Fruit fly (Drosophila melanogaster) whole organism, embryonic: ENCODE results near the gene CG10970.

Experiments used
- Abd-B ChIP-seq: fragments of 200-800 bp; sonication (Bioruptor generic); optimal IDR thresholded peaks from 2 replicates; lab custom pipeline; 2018; ENCODE audit warnings: missing biosample characterization, mild to moderate bottlenecking, missing genetic modification characterization, moderate library complexity
- Awh ChIP-seq: fragments of 200-800 bp; sonication (Bioruptor generic); IDR thresholded peaks from 2 replicates; pipeline ENCODE4, ENCODE4 v1.3.6; 2022; ENCODE audit warnings: missing biosample characterization, missing genetic modification characterization
- Bdp1 ChIP-seq: fragments of 200-800 bp; sonication (Bioruptor generic); optimal IDR thresholded peaks from 3 replicates; lab custom pipeline; 2016; ENCODE audit warnings: missing biosample characterization, missing genetic modification characterization
- BtbVII ChIP-seq: fragments of 200-800 bp; sonication (Bioruptor generic); optimal IDR thresholded peaks from 3 replicates; lab custom pipeline; 2017; ENCODE audit warnings: missing biosample characterization, mild to moderate bottlenecking, missing genetic modification characterization
- CG10979 ChIP-seq: fragments of 200-800 bp; sonication (Bioruptor generic); optimal IDR thresholded peaks from 2 replicates; lab custom pipeline; 2018; ENCODE audit warnings: missing biosample characterization, mild to moderate bottlenecking, missing genetic modification characterization, moderate library complexity
- CG11456 ChIP-seq: fragments of 200-800 bp; sonication (Bioruptor generic); IDR thresholded peaks from 3 replicates; pipeline ENCODE4 v1.3.6; 2022; ENCODE audit warnings: missing biosample characterization, missing genetic modification characterization
- CG11723 ChIP-seq: fragments of 200-800 bp; sonication (Bioruptor generic); optimal IDR thresholded peaks from 2 replicates; lab custom pipeline; 2017; ENCODE audit warnings: missing biosample characterization, mild to moderate bottlenecking, missing genetic modification characterization
- CG13296 ChIP-seq: fragments of 200-800 bp; sonication (Bioruptor generic); optimal IDR thresholded peaks from 3 replicates; lab custom pipeline; 2018; ENCODE audit warnings: missing biosample characterization, mild to moderate bottlenecking, missing genetic modification characterization
- CG14014 ChIP-seq: fragments of 200-800 bp; sonication (Bioruptor generic); IDR thresholded peaks from 2 replicates; pipeline ENCODE4 v1.3.6; 2022; ENCODE audit warnings: missing biosample characterization, missing genetic modification characterization
- CG14965 ChIP-seq: fragments of 200-800 bp; sonication (Bioruptor generic); optimal IDR thresholded peaks from 2 replicates; lab custom pipeline; 2016; ENCODE audit warnings: missing biosample characterization, missing genetic modification characterization, borderline replicate concordance
- CG18011 ChIP-seq: fragments of 200-800 bp; sonication (Bioruptor generic); optimal IDR thresholded peaks from 2 replicates; lab custom pipeline; 2017; ENCODE audit warnings: missing biosample characterization, missing genetic modification characterization, mild to moderate bottlenecking, moderate library complexity, missing genotype
- CG2202 ChIP-seq: fragments of 200-800 bp; sonication (Bioruptor generic); optimal IDR thresholded peaks from 2 replicates; lab custom pipeline; 2018; ENCODE audit warnings: missing biosample characterization, mild to moderate bottlenecking, missing genetic modification characterization
- CG30403 ChIP-seq: fragments of 200-800 bp; sonication (Bioruptor generic); optimal IDR thresholded peaks from 3 replicates; lab custom pipeline; 2016; ENCODE audit warnings: missing biosample characterization, missing genetic modification characterization
- CG3281 ChIP-seq: fragments of 200-800 bp; sonication (Bioruptor generic); optimal IDR thresholded peaks from 3 replicates; lab custom pipeline; 2017; ENCODE audit warnings: missing biosample characterization, mild to moderate bottlenecking, missing genetic modification characterization
- CG3847 ChIP-seq: fragments of 200-800 bp; sonication (Bioruptor generic); IDR thresholded peaks from 2 replicates; pipeline ENCODE4 v1.3.6; 2022; ENCODE audit warnings: missing biosample characterization, missing genetic modification characterization
- CG42726 ChIP-seq: fragments of 200-800 bp; sonication (Bioruptor generic); IDR thresholded peaks from 2 replicates; pipeline ENCODE4 v1.3.6; 2022; ENCODE audit warnings: missing biosample characterization, missing genetic modification characterization; ENCODE audit not compliant: partially characterized antibody
- CG4854 ChIP-seq: fragments of 200-800 bp; sonication (Bioruptor generic); optimal IDR thresholded peaks from 2 replicates; lab custom pipeline; 2016; ENCODE audit warnings: missing biosample characterization, missing genetic modification characterization, inconsistent platforms
- CG6854 ChIP-seq: fragments of 200-800 bp; sonication (Bioruptor generic); optimal IDR thresholded peaks from 3 replicates; lab custom pipeline; 2017; ENCODE audit warnings: missing biosample characterization, mild to moderate bottlenecking, missing genetic modification characterization
- CG7786 ChIP-seq: fragments of 200-800 bp; sonication (Bioruptor generic); optimal IDR thresholded peaks from 2 replicates; lab custom pipeline; 2016; ENCODE audit warnings: missing biosample characterization, missing genetic modification characterization
- CG8089 ChIP-seq: fragments of 200-800 bp; sonication (Bioruptor generic); optimal IDR thresholded peaks from 3 replicates; lab custom pipeline; 2016; ENCODE audit warnings: missing biosample characterization, missing genetic modification characterization
- CHES-1-like ChIP-seq: fragments of 200-800 bp; sonication (Bioruptor generic); optimal IDR thresholded peaks from 2 replicates; lab custom pipeline; 2016; ENCODE audit warnings: missing biosample characterization, missing genetic modification characterization
- CTCF ChIP-seq: fragments of 200-800 bp; sonication (Bioruptor generic); optimal IDR thresholded peaks from 2 replicates; lab custom pipeline; 2017; ENCODE audit warnings: missing biosample characterization, mild to moderate bottlenecking, missing genetic modification characterization, moderate library complexity
- Ets65A ChIP-seq: fragments of 200-800 bp; sonication (Bioruptor generic); peaks from one replicate; lab custom pipeline; 2016; ENCODE audit warnings: missing biosample characterization, missing genetic modification characterization
- Hmx ChIP-seq: fragments of 200-800 bp; sonication (Bioruptor generic); optimal IDR thresholded peaks from 2 replicates; lab custom pipeline; 2016; ENCODE audit warnings: missing biosample characterization, missing genetic modification characterization
- Hr51 ChIP-seq, 2 experiments: fragments of 200-800 bp; sonication (Bioruptor generic); optimal IDR thresholded peaks; 2 replicates in 1 of 2; 3 replicates in 1 of 2; lab custom pipeline; 2016 to 2018; ENCODE audit warnings: missing biosample characterization in 2 of 2, missing genetic modification characterization in 2 of 2, mild to moderate bottlenecking in 1 of 2, moderate library complexity in 1 of 2
- Hsf ChIP-seq: fragments of 200-800 bp; sonication (Bioruptor generic); optimal IDR thresholded peaks from 3 replicates; lab custom pipeline; 2016; ENCODE audit warnings: missing biosample characterization, missing genetic modification characterization
- Lpt ChIP-seq: fragments of >200 bp; optimal IDR thresholded peaks from 2 replicates; lab custom pipeline; 2018; ENCODE audit warnings: missing biosample characterization, missing genetic modification characterization
- Meics ChIP-seq: fragments of 200-800 bp; sonication (Bioruptor generic); optimal IDR thresholded peaks from 2 replicates; lab custom pipeline; 2017; ENCODE audit warnings: missing biosample characterization, mild to moderate bottlenecking, missing genetic modification characterization
- Myb ChIP-seq: fragments of 200-800 bp; sonication (Bioruptor generic); optimal IDR thresholded peaks from 2 replicates; lab custom pipeline; 2016; ENCODE audit warnings: missing biosample characterization, missing genetic modification characterization
- PHDP ChIP-seq: fragments of 200-800 bp; sonication (Bioruptor generic); optimal IDR thresholded peaks from 3 replicates; lab custom pipeline; 2018; ENCODE audit warnings: missing biosample characterization, mild to moderate bottlenecking, missing genetic modification characterization, moderate library complexity
- Pdp1 ChIP-seq, 2 experiments: fragments of 200-800 bp; sonication (Bioruptor generic); optimal IDR thresholded peaks; 3 replicates each; lab custom pipeline; 2016; ENCODE audit warnings: missing biosample characterization in 2 of 2, missing genetic modification characterization in 2 of 2, mild to moderate bottlenecking in 1 of 2, moderate library complexity in 1 of 2
- Six4 ChIP-seq: fragments of 200-800 bp; sonication (Bioruptor generic); optimal IDR thresholded peaks from 2 replicates; lab custom pipeline; 2016; ENCODE audit warnings: missing biosample characterization, missing genetic modification characterization
- Sox100B ChIP-seq: fragments of 200-800 bp; sonication (Bioruptor generic); optimal IDR thresholded peaks from 3 replicates; lab custom pipeline; 2018; ENCODE audit warnings: missing biosample characterization, mild to moderate bottlenecking, missing genetic modification characterization
- Spps ChIP-seq: fragments of 200-800 bp; sonication (Bioruptor generic); optimal IDR thresholded peaks from 2 replicates; lab custom pipeline; 2018; ENCODE audit warnings: missing biosample characterization, mild to moderate bottlenecking, missing genetic modification characterization
- abd-A ChIP-seq: fragments of 200-800 bp; sonication (Bioruptor generic); optimal IDR thresholded peaks from 3 replicates; lab custom pipeline; 2019; ENCODE audit warnings: missing biosample characterization, mild to moderate bottlenecking, missing genetic modification characterization, moderate library complexity
- amos ChIP-seq: fragments of 200-800 bp; sonication (Bioruptor generic); IDR thresholded peaks from 2 replicates; pipeline ENCODE4 v1.3.6; 2022; ENCODE audit warnings: missing biosample characterization, missing genetic modification characterization; ENCODE audit not compliant: partially characterized antibody
- bbx ChIP-seq: fragments of 200-800 bp; sonication (Bioruptor generic); IDR thresholded peaks from 2 replicates; pipeline ENCODE4 v1.3.6; 2022; ENCODE audit warnings: missing biosample characterization, missing genetic modification characterization; ENCODE audit not compliant: partially characterized antibody
- bsh ChIP-seq, 2 experiments: fragments of 200-800 bp; sonication (Bioruptor generic); optimal IDR thresholded peaks; 2 replicates each; lab custom pipeline; 2017 to 2018; ENCODE audit warnings: mild to moderate bottlenecking in 2 of 2, missing biosample characterization in 2 of 2, missing genetic modification characterization in 2 of 2, moderate library complexity in 1 of 2
- btn ChIP-seq: fragments of 200-800 bp; sonication (Bioruptor generic); optimal IDR thresholded peaks from 2 replicates; lab custom pipeline; 2016; ENCODE audit warnings: missing biosample characterization, missing genetic modification characterization
- ci ChIP-seq: fragments of 200-800 bp; sonication (Bioruptor generic); IDR thresholded peaks from 3 replicates; pipeline ENCODE4 v1.3.6; 2022; ENCODE audit warnings: missing biosample characterization, missing genetic modification characterization
- jumu ChIP-seq: fragments of 200-800 bp; sonication (Bioruptor generic); optimal IDR thresholded peaks from 3 replicates; lab custom pipeline; 2016; ENCODE audit warnings: missing biosample characterization, missing genetic modification characterization
- odd ChIP-seq: fragments of 200-800 bp; sonication (Bioruptor generic); optimal IDR thresholded peaks from 2 replicates; lab custom pipeline; 2017; ENCODE audit warnings: missing biosample characterization, mild to moderate bottlenecking, missing genetic modification characterization
- pb ChIP-seq: fragments of 200-800 bp; sonication (Bioruptor generic); optimal IDR thresholded peaks from 3 replicates; lab custom pipeline; 2016; ENCODE audit warnings: missing biosample characterization, missing genetic modification characterization
- pfk ChIP-seq: fragments of 200-800 bp; sonication (Bioruptor generic); optimal IDR thresholded peaks from 2 replicates; lab custom pipeline; 2018; ENCODE audit warnings: missing biosample characterization, mild to moderate bottlenecking, missing genetic modification characterization, moderate library complexity
- pho ChIP-seq: fragments of 200-800 bp; sonication (Bioruptor generic); optimal IDR thresholded peaks from 2 replicates; lab custom pipeline; 2016; ENCODE audit warnings: missing biosample characterization, missing genetic modification characterization
- repo ChIP-seq: fragments of 200-800 bp; sonication (Bioruptor generic); optimal IDR thresholded peaks from 2 replicates; lab custom pipeline; 2016; ENCODE audit warnings: missing biosample characterization, missing genetic modification characterization
- sna ChIP-seq: fragments of 200-800 bp; sonication (Bioruptor generic); IDR thresholded peaks from 2 replicates; pipeline ENCODE4 v1.3.6; 2022; ENCODE audit warnings: missing biosample characterization, missing genetic modification characterization; ENCODE audit not compliant: partially characterized antibody
- stc ChIP-seq: fragments of 200-800 bp; sonication (Bioruptor generic); IDR thresholded peaks from 2 replicates; pipeline ENCODE4 v1.3.6; 2022; ENCODE audit warnings: missing biosample characterization, missing genetic modification characterization
- tap ChIP-seq: fragments of 200-800 bp; optimal IDR thresholded peaks from 3 replicates; lab custom pipeline; 2019; ENCODE audit warnings: missing biosample characterization, mild to moderate bottlenecking, missing genetic modification characterization, moderate library complexity
- tx ChIP-seq: fragments of 200-800 bp; sonication (Bioruptor generic); optimal IDR thresholded peaks from 2 replicates; lab custom pipeline; 2016; ENCODE audit warnings: missing biosample characterization, missing genetic modification characterization
- wek ChIP-seq: fragments of 200-800 bp; sonication (Bioruptor generic); optimal IDR thresholded peaks from 3 replicates; lab custom pipeline; 2018; ENCODE audit warnings: missing biosample characterization, mild to moderate bottlenecking, missing genetic modification characterization, moderate library complexity

The CG10970 gene

dm6 chrX:9060078-9060477, 11.1 kb downstream of the CG10970 start (continued):
- TF ChIP-seq CG11723 (peak; percentile 42), Hr51 (GFP tag; optimal IDR thresholded peaks at IDR 0.05; lab: Kevin White, UChicago) (peak; percentile 11 to 89), abd-A (tag; lab: Kevin White, UChicago) (no peak), pho (peak; percentile 10), Spps (tag; lab: Kevin White, UChicago) (peak; percentile 11), Abd-B (no peak), wek (GFP tag; lab: Kevin White, UChicago) (peak; percentile 26), CG2202 (tag; lab: Kevin White, UChicago) (peak; percentile 19), CTCF (no peak), Myb (GFP tag; lab: Kevin White, UChicago) (peak; percentile 23), jumu (GFP tag; lab: Kevin White, UChicago) (no peak), sna (no peak), ci (GFP tag; lab: Robert Waterston, UW) (peak; percentile 87), Pdp1 (GFP tag; optimal IDR thresholded peaks at IDR 0.05; lab: Kevin White, UChicago) (peak; percentile 41 to 42), amos (GFP tag; lab: Robert Waterston, UW) (no peak), Ets65A (GFP tag; lab: Kevin White, UChicago) (peak; percentile 87), PHDP (peak; percentile 86), CHES-1-like (peak; percentile 6), repo (GFP tag; lab: Kevin White, UChicago) (peak; percentile 24), CG14965 (GFP tag; lab: Kevin White, UChicago) (no peak), odd (GFP tag; lab: Kevin White, UChicago) (peak; percentile 69), bbx (GFP tag; lab: Robert Waterston, UW) (no peak), Sox100B (peak; percentile 70), CG3847 (peak; percentile 47; the same call in 1 of the 2 replicates), tx (GFP tag; lab: Kevin White, UChicago) (no peak), Hsf (peak; percentile 55), CG3281 (GFP tag; lab: Kevin White, UChicago) (no peak), Bdp1 (GFP tag; lab: Kevin White, UChicago) (no peak), CG4854 (GFP tag; lab: Kevin White, UChicago) (no peak), CG18011 (no peak), btn (GFP tag; lab: Kevin White, UChicago) (no peak), Hmx (GFP tag; lab: Kevin White, UChicago) (no peak), stc (GFP tag; lab: Robert Waterston, UW) (0 out of 2 replicates have a peak, but pooled peaks have one; percentile 39), bsh (GFP tag; optimal IDR thresholded peaks at IDR 0.05; lab: Kevin White, UChicago) (peak; percentile 77 to 86), Lpt (no peak), Six4 (GFP tag; lab: Kevin White, UChicago) (peak; percentile 58), pfk (GFP tag; lab: Kevin White, UChicago) (no peak), tap (tag; lab: Kevin White, UChicago) (peak; percentile 85), CG42726 (GFP tag; lab: Robert Waterston, UW) (no peak), CG14014 (peak; percentile 51; the same call in 1 of the 2 replicates), CG6854 (GFP tag; lab: Kevin White, UChicago) (peak; percentile 64), BtbVII (peak; percentile 44), CG10979 (tag; lab: Kevin White, UChicago) (peak; percentile 76), Awh (GFP tag; lab: Robert Waterston, UW) (peak; percentile 75), CG8089 (peak; percentile 47), CG7786 (GFP tag; lab: Kevin White, UChicago) (peak; percentile 23), CG30403 (GFP tag; lab: Kevin White, UChicago) (peak; percentile 75), Meics (peak; percentile 78), pb (no peak), CG13296 (GFP tag; lab: Kevin White, UChicago) (peak; percentile 80), CG11456 (no peak)
